Worm (Caenorhabditis elegans): Measurements from ENCODE around the gene C06B8.7.

C06B8.7 gene

DNA sequence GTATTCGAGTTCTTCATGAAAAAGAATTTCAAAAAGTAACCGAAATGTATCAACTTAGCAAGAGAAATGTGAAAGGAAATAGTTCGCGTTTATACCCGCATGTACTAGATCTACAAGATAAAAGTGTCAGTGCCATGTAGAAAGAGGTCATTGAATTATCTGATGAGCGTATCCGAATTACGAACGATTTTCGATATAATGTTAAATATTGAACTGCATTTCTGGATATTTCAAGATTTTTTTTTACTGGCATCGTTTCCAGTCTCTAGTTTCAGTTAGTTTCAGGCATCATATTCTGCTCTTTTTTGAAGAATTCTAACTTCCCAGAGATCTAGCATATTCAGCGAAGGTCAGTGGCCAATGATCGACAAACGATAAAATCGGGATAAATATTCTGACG is 17.2 kb upstream of the C06B8.7 start, which contains the start of gene nhr-150:
Gene nhr-150 (minus strand): TSS at position 92 of the 400 bp plus-strand sequence.
- TF ChIP-seq F10E7.11 (tag; optimal IDR thresholded peaks at IDR 0.05) (no peak), B0019.2 (GFP tag; conservative IDR thresholded peaks at IDR 0.05) (no peak), dox-1 (GFP tag; IDR thresholded peaks at IDR 0.05) (no peak), tbx-9 (tag; optimal IDR thresholded peaks at IDR 0.05; ENCODE audit: borderline replicate concordance) (no peak), egl-18 (GFP tag; IDR thresholded peaks at IDR 0.05) (no peak), Y56A3A.18 (GFP tag; IDR thresholded peaks at IDR 0.05) (no peak), rcor-1 (GFP tag; IDR thresholded peaks at IDR 0.05) (no peak), Y53G8AR.9 (GFP tag; conservative IDR thresholded peaks at IDR 0.05) (no peak), snpc-1.1 (tag; optimal IDR thresholded peaks at IDR 0.05; ENCODE audit: insufficient read depth) (no peak), lin-26 (GFP tag; IDR thresholded peaks at IDR 0.05) (no peak), ccch-3 (GFP tag; optimal IDR thresholded peaks at IDR 0.05) (no peak), Y53F4B.3 (GFP tag; IDR thresholded peaks at IDR 0.05) (no peak), ztf-28 (GFP tag; IDR thresholded peaks at IDR 0.05) (no peak), K12H6.12 (tag; optimal IDR thresholded peaks at IDR 0.05) (no peak), hrde-1 (tag; optimal IDR thresholded peaks at IDR 0.05; ENCODE audit: borderline replicate concordance) (no peak), lsl-1 (GFP tag; optimal IDR thresholded peaks at IDR 0.05) (no peak)

DNA sequence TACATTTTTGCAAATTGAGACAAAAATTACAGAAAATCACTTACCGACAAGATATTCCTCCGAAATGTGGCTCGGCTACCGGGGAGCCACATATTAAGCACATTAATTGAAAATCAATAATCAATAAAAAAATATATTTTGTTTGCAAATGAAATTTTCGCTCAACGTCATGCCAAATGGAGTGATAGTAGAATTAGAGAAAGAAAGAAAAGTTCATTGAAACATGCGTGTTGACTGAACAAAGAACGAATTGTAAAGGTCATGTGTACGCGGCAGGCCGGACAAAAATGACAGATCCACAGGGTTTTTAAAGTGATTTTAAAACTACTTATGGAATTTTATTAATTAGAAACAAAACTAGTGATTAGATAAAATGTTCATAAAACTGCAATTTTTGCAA is 15.0 kb upstream of the C06B8.7 start:
- no peak for TF ChIP-seq akir-1 (GFP tag; optimal IDR thresholded peaks at IDR 0.05)
- TF ChIP-seq T26A5.8 (tag; optimal IDR thresholded peaks at IDR 0.05), result no peak
- TF ChIP-seq B0019.2 (GFP tag; conservative IDR thresholded peaks at IDR 0.05), result no peak
- TF ChIP-seq ztf-18 (tag; optimal IDR thresholded peaks at IDR 0.05), result no peak
- TF ChIP-seq tlf-1 (GFP tag; optimal IDR thresholded peaks at IDR 0.05), result no peak
- peak; percentile 28 for TF ChIP-seq nhr-80 (tag; optimal IDR thresholded peaks at IDR 0.05)

DNA sequence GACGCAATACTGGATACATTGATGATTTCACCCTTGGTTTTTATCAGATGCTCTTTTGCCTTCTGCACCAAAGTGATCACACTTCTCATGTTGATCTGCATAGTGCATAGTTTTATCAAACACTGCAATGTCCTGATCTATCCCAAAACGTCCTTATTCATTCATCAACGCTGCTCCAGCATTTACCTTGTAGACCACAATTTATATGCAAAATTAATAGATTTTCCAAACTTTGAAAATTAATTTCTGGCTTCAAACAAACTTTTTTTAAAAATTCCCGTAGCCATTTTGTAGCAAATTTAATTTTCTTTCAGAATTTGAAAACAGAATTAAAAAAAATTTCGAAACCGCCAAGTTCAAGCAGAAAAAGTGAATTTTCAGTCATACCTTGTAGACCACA is 14.0 kb upstream of the C06B8.7 start, which contains the start of gene C06B8.3:
Gene C06B8.3 (minus strand): TSS at position 101 of the 400 bp plus-strand sequence.
- TF ChIP-seq bed-1 (GFP tag; IDR thresholded peaks at IDR 0.05), result no peak
- no peak for TF ChIP-seq F33H1.4 (GFP tag; IDR thresholded peaks at IDR 0.05)
- TF ChIP-seq snpc-3.4 (tag; optimal IDR thresholded peaks at IDR 0.05), result no peak
- no peak for TF ChIP-seq ceh-27 (GFP tag; optimal IDR thresholded peaks at IDR 0.05)
- no peak for TF ChIP-seq him-1 (tag; optimal IDR thresholded peaks at IDR 0.05)
- no peak for TF ChIP-seq ztf-22 (GFP tag; optimal IDR thresholded peaks at IDR 0.05)

DNA sequence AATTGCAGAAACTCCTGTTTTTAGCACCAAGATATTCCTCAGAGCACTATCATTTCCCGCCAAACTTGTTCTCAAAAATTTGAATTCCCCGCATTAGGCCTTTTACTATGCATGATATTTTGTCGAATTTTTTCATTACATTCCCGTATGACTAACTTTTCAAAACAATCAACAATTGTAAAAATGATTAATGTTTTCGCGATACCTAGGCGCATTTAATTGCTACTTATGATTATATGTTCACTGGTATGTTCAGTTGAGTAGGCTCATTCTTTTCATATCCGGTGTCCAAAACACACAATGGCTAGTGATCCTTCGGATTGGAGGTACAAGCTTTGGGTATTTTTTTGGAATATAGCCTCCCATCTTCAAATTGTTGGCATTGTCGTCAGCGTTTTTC is 10.8 kb upstream of the C06B8.7 start, which contains the start of gene srw-21:
Gene srw-21 (plus strand): TSS at position 301 of the 400 bp plus-strand sequence.
- TF ChIP-seq repo-1 (tag; optimal IDR thresholded peaks at IDR 0.05), result no peak
- TF ChIP-seq mcd-1 (GFP tag; IDR thresholded peaks at IDR 0.05), result no peak
- TF ChIP-seq ceh-58 (GFP tag; IDR thresholded peaks at IDR 0.05), result no peak
- TF ChIP-seq tbx-9 (tag; optimal IDR thresholded peaks at IDR 0.05; ENCODE audit: borderline replicate concordance), result no peak
- TF ChIP-seq efl-1 (GFP tag; optimal IDR thresholded peaks at IDR 0.05), result no peak
- TF ChIP-seq aptf-3 (GFP tag; IDR thresholded peaks at IDR 0.05), result no peak
- no peak for TF ChIP-seq ztf-3 (GFP tag; optimal IDR thresholded peaks at IDR 0.05)
- no peak for TF ChIP-seq Y53F4B.3 (GFP tag; IDR thresholded peaks at IDR 0.05)
- TF ChIP-seq madf-8 (GFP tag; conservative IDR thresholded peaks at IDR 0.05), result no peak
- TF ChIP-seq B0019.2 (GFP tag; conservative IDR thresholded peaks at IDR 0.05), result no peak
- TF ChIP-seq T07F8.4 (tag; optimal IDR thresholded peaks at IDR 0.05), result no peak
- TF ChIP-seq dpff-1 (tag; optimal IDR thresholded peaks at IDR 0.05), result no peak
- TF ChIP-seq ccch-3 (GFP tag; optimal IDR thresholded peaks at IDR 0.05), result no peak
- TF ChIP-seq mxl-1 (tag; optimal IDR thresholded peaks at IDR 0.05), result no peak
- TF ChIP-seq ekl-4 (GFP tag; IDR thresholded peaks at IDR 0.05), result no peak
- no peak for TF ChIP-seq F10E7.11 (tag; optimal IDR thresholded peaks at IDR 0.05)
